Worm (Caenorhabditis elegans): ENCODE data around the gene clc-1.

ce11 chrX:11073358-11073757 is 26.1 kb downstream of the clc-1 start, which contains the start of gene W04G3.5:
- TF ChIP-seq him-1 (tag; optimal IDR thresholded peaks at IDR 0.05) (no peak), dao-5 (tag; optimal IDR thresholded peaks at IDR 0.05) (no peak), W03F9.2 (tag; optimal IDR thresholded peaks at IDR 0.05) (no peak)

Measured in whole organism, L4/young adult.